Fruit fly (Drosophila melanogaster) whole organism, embryonic: ENCODE results near the gene kek6.

Experiments
- Awh ChIP-seq: fragments of 200-800 bp; sonication (Bioruptor generic); IDR thresholded peaks from 2 replicates; pipeline ENCODE4, ENCODE4 v1.3.6; 2022; ENCODE audit warnings: missing biosample characterization, missing genetic modification characterization
- CG12219 ChIP-seq: fragments of 200-800 bp; sonication (Bioruptor generic); optimal IDR thresholded peaks from 3 replicates; lab custom pipeline; 2018; ENCODE audit warnings: missing biosample characterization, mild to moderate bottlenecking, missing genetic modification characterization
- CG12744 ChIP-seq: fragments of 200-800 bp; sonication (Bioruptor generic); optimal IDR thresholded peaks from 2 replicates; lab custom pipeline; 2016; ENCODE audit warnings: missing biosample characterization, missing genetic modification characterization
- CG13894 ChIP-seq: fragments of 200-800 bp; sonication (Bioruptor generic); optimal IDR thresholded peaks from 3 replicates; lab custom pipeline; 2018; ENCODE audit warnings: missing biosample characterization, mild to moderate bottlenecking, missing genetic modification characterization, moderate library complexity
- CG15514 ChIP-seq: fragments of 200-800 bp; sonication (Bioruptor generic); optimal IDR thresholded peaks from 3 replicates; lab custom pipeline; 2017; ENCODE audit warnings: missing biosample characterization, missing genetic modification characterization, mild to moderate bottlenecking, moderate library complexity, missing genetic modification reagents
- CG18262 ChIP-seq: fragments of 200-800 bp; optimal IDR thresholded peaks from 3 replicates; lab custom pipeline; 2019; ENCODE audit warnings: missing biosample characterization, mild to moderate bottlenecking, missing genetic modification characterization, moderate library complexity
- CG18599 ChIP-seq: fragments of 200-800 bp; sonication (Bioruptor generic); optimal IDR thresholded peaks from 3 replicates; lab custom pipeline; 2017; ENCODE audit warnings: missing biosample characterization, missing genetic modification characterization, mild to moderate bottlenecking, moderate library complexity, missing genetic modification reagents
- CG30431 ChIP-seq: fragments of 200-800 bp; sonication (Bioruptor generic); optimal IDR thresholded peaks from 2 replicates; lab custom pipeline; 2017; ENCODE audit warnings: missing biosample characterization, missing genetic modification characterization
- CG31388 ChIP-seq: fragments of 200-800 bp; sonication (Bioruptor generic); optimal IDR thresholded peaks from 2 replicates; lab custom pipeline; 2016; ENCODE audit warnings: missing biosample characterization, missing genetic modification characterization
- CG34376 ChIP-seq: fragments of 200-800 bp; sonication (Bioruptor generic); optimal IDR thresholded peaks from 2 replicates; lab custom pipeline; 2018; ENCODE audit warnings: missing biosample characterization, mild to moderate bottlenecking, missing genetic modification characterization
- CG3838 ChIP-seq: fragments of 200-800 bp; sonication (Bioruptor generic); optimal IDR thresholded peaks from 3 replicates; lab custom pipeline; 2016; ENCODE audit warnings: missing biosample characterization, missing genetic modification characterization
- CG4707 ChIP-seq: fragments of 200-800 bp; sonication (Bioruptor generic); optimal IDR thresholded peaks from 2 replicates; lab custom pipeline; 2018; ENCODE audit warnings: missing biosample characterization, mild to moderate bottlenecking, missing genetic modification characterization, moderate library complexity
- CG5953 ChIP-seq: fragments of 200-800 bp; sonication (Bioruptor generic); IDR thresholded peaks from 2 replicates; pipeline ENCODE4 v1.3.6; 2022; ENCODE audit warnings: missing biosample characterization, missing genetic modification characterization
- CG6765 ChIP-seq: fragments of 200-800 bp; sonication (Bioruptor generic); optimal IDR thresholded peaks from 3 replicates; lab custom pipeline; 2017; ENCODE audit warnings: missing biosample characterization, mild to moderate bottlenecking, missing genetic modification characterization
- CG6813 ChIP-seq: fragments of 200-800 bp; sonication (Bioruptor generic); optimal IDR thresholded peaks from 2 replicates; lab custom pipeline; 2017; ENCODE audit warnings: missing biosample characterization, missing genetic modification characterization, mild to moderate bottlenecking, moderate library complexity, missing genetic modification reagents
- CG7745 ChIP-seq: fragments of 200-800 bp; sonication (Bioruptor generic); optimal IDR thresholded peaks from 2 replicates; lab custom pipeline; 2018; ENCODE audit warnings: missing biosample characterization, mild to moderate bottlenecking, missing genetic modification characterization, moderate library complexity
- Dip3 ChIP-seq: fragments of 200-800 bp; sonication (Bioruptor generic); optimal IDR thresholded peaks from 3 replicates; lab custom pipeline; 2016; ENCODE audit warnings: missing biosample characterization, missing genetic modification characterization
- Gsc ChIP-seq: fragments of 200-800 bp; sonication (Bioruptor generic); IDR thresholded peaks from 2 replicates; pipeline ENCODE4 v1.3.6; 2022; ENCODE audit warnings: missing biosample characterization, missing genetic modification characterization
- Gug ChIP-seq: fragments of 200-800 bp; sonication (Bioruptor generic); IDR thresholded peaks from 4 replicates; pipeline ENCODE4 v1.3.6; 2022; ENCODE audit warnings: missing biosample characterization, missing genetic modification characterization
- Hand ChIP-seq: fragments of 200-800 bp; sonication (Bioruptor generic); optimal IDR thresholded peaks from 2 replicates; lab custom pipeline; 2017; ENCODE audit warnings: mild to moderate bottlenecking, missing biosample characterization, missing genetic modification reagents, missing genetic modification characterization
- Meics ChIP-seq: fragments of 200-800 bp; sonication (Bioruptor generic); optimal IDR thresholded peaks from 2 replicates; lab custom pipeline; 2017; ENCODE audit warnings: missing biosample characterization, mild to moderate bottlenecking, missing genetic modification characterization
- Rfx ChIP-seq: fragments of 200-800 bp; sonication (Bioruptor generic); IDR thresholded peaks from 2 replicates; pipeline ENCODE4 v1.3.6; 2022; ENCODE audit warnings: missing biosample characterization, missing genetic modification characterization
- Sox100B ChIP-seq: fragments of 200-800 bp; sonication (Bioruptor generic); optimal IDR thresholded peaks from 3 replicates; lab custom pipeline; 2018; ENCODE audit warnings: missing biosample characterization, mild to moderate bottlenecking, missing genetic modification characterization
- Sox102F ChIP-seq: fragments of 200-800 bp; sonication (Bioruptor generic); optimal IDR thresholded peaks from 2 replicates; lab custom pipeline; 2018; ENCODE audit warnings: missing biosample characterization, mild to moderate bottlenecking, missing genetic modification characterization, moderate library complexity
- Spps ChIP-seq: fragments of 200-800 bp; sonication (Bioruptor generic); optimal IDR thresholded peaks from 2 replicates; lab custom pipeline; 2018; ENCODE audit warnings: missing biosample characterization, mild to moderate bottlenecking, missing genetic modification characterization
- ash1 ChIP-seq: fragments of 200-800 bp; sonication (Bioruptor generic); optimal IDR thresholded peaks from 2 replicates; lab custom pipeline; 2018; ENCODE audit warnings: missing biosample characterization, mild to moderate bottlenecking, missing genetic modification characterization
- ato ChIP-seq: fragments of 200-800 bp; sonication (Bioruptor generic); IDR thresholded peaks from 2 replicates; pipeline ENCODE4 v1.3.6; 2022; ENCODE audit warnings: missing biosample characterization, missing genetic modification characterization; ENCODE audit not compliant: partially characterized antibody
- bcd ChIP-seq: fragments of 200-800 bp; sonication (Bioruptor generic); optimal IDR thresholded peaks from 2 replicates; lab custom pipeline; 2017; ENCODE audit warnings: missing biosample characterization, mild to moderate bottlenecking, missing genetic modification characterization
- bigmax ChIP-seq: fragments of 200-800 bp; sonication (Bioruptor generic); optimal IDR thresholded peaks from 2 replicates; lab custom pipeline; 2018; ENCODE audit warnings: missing biosample characterization, mild to moderate bottlenecking, missing genetic modification characterization
- br ChIP-seq: fragments of >200 bp; optimal IDR thresholded peaks from 2 replicates; lab custom pipeline; 2017
- chm ChIP-seq: fragments of 200-800 bp; sonication (Bioruptor generic); IDR thresholded peaks from 2 replicates; pipeline ENCODE4 v1.3.6; 2022; ENCODE audit warnings: missing biosample characterization, missing genetic modification characterization
- croc ChIP-seq: fragments of 200-800 bp; sonication (Bioruptor generic); conservative IDR thresholded peaks from 3 replicates; pipeline ENCODE4 v1.3.6; 2022; ENCODE audit warnings: missing biosample characterization, missing genetic modification characterization
- crp ChIP-seq, 2 experiments: fragments of 200-800 bp; sonication (Bioruptor generic); optimal IDR thresholded peaks; 2 replicates in 1 of 2; 3 replicates in 1 of 2; lab custom pipeline; 2017; ENCODE audit warnings: missing biosample characterization in 2 of 2, missing genetic modification characterization in 2 of 2, mild to moderate bottlenecking in 1 of 2, moderate library complexity in 1 of 2
- danr ChIP-seq: fragments of 200-800 bp; sonication (Bioruptor generic); IDR thresholded peaks from 2 replicates; pipeline ENCODE4 v1.3.6; 2022; ENCODE audit warnings: missing biosample characterization, missing genetic modification characterization
- grn ChIP-seq: fragments of 200-800 bp; sonication (Bioruptor generic); optimal IDR thresholded peaks from 3 replicates; lab custom pipeline; 2017; ENCODE audit warnings: missing biosample characterization, missing genetic modification characterization
- hbn ChIP-seq: fragments of 200-800 bp; sonication (Bioruptor generic); IDR thresholded peaks from 2 replicates; pipeline ENCODE4 v1.3.6; 2022; ENCODE audit warnings: missing biosample characterization, missing genetic modification characterization; ENCODE audit not compliant: partially characterized antibody
- ind ChIP-seq: fragments of 200-800 bp; sonication (Bioruptor generic); optimal IDR thresholded peaks from 3 replicates; lab custom pipeline; 2016; ENCODE audit warnings: missing biosample characterization, missing genetic modification characterization
- mld ChIP-seq: fragments of 200-800 bp; sonication (Bioruptor generic); IDR thresholded peaks from 3 replicates; pipeline ENCODE4 v1.3.6; 2022; ENCODE audit warnings: missing biosample characterization, missing genetic modification characterization; ENCODE audit not compliant: partially characterized antibody
- pnt ChIP-seq: fragments of 200-800 bp; sonication (Bioruptor generic); optimal IDR thresholded peaks from 3 replicates; lab custom pipeline; 2016; ENCODE audit warnings: missing biosample characterization, missing genetic modification characterization
- pum ChIP-seq: fragments of 200-800 bp; sonication (Bioruptor generic); optimal IDR thresholded peaks from 2 replicates; lab custom pipeline; 2016; ENCODE audit warnings: missing biosample characterization, missing genetic modification characterization
- sd ChIP-seq: fragments of 200-800 bp; sonication (Bioruptor generic); optimal IDR thresholded peaks from 3 replicates; lab custom pipeline; 2018; ENCODE audit warnings: missing biosample characterization, mild to moderate bottlenecking, missing genetic modification characterization, moderate library complexity
- shn ChIP-seq: fragments of 200-800 bp; sonication (Bioruptor generic); optimal IDR thresholded peaks from 3 replicates; lab custom pipeline; 2016; ENCODE audit warnings: missing biosample characterization, missing genetic modification characterization
- sr ChIP-seq: fragments of 200-800 bp; sonication (Bioruptor generic); IDR thresholded peaks from 3 replicates; pipeline ENCODE4 v1.3.6; 2022; ENCODE audit warnings: missing biosample characterization, missing genetic modification characterization
- toy ChIP-seq: fragments of 200-800 bp; sonication (Bioruptor generic); IDR thresholded peaks from 2 replicates; pipeline ENCODE4 v1.3.6; 2022; ENCODE audit warnings: missing biosample characterization, missing genetic modification characterization
- tup ChIP-seq: fragments of 200-800 bp; sonication (Bioruptor generic); optimal IDR thresholded peaks from 2 replicates; lab custom pipeline; 2016; ENCODE audit warnings: missing biosample characterization, mild to moderate bottlenecking, missing genetic modification characterization, moderate library complexity
- twi ChIP-seq: fragments of 200-800 bp; optimal IDR thresholded peaks from 2 replicates; lab custom pipeline; 2019; ENCODE audit warnings: missing biosample characterization, mild to moderate bottlenecking, missing genetic modification characterization, moderate library complexity
- vfl ChIP-seq: fragments of 200-800 bp; sonication (Bioruptor generic); optimal IDR thresholded peaks from 2 replicates; lab custom pipeline; 2016; ENCODE audit warnings: missing biosample characterization, missing genetic modification characterization
- zen2 ChIP-seq: fragments of 200-800 bp; sonication (Bioruptor generic); IDR thresholded peaks from 3 replicates; pipeline ENCODE4 v1.3.6; 2022; ENCODE audit warnings: missing biosample characterization, missing genetic modification characterization; ENCODE audit not compliant: partially characterized antibody

The kek6 gene

DNA sequence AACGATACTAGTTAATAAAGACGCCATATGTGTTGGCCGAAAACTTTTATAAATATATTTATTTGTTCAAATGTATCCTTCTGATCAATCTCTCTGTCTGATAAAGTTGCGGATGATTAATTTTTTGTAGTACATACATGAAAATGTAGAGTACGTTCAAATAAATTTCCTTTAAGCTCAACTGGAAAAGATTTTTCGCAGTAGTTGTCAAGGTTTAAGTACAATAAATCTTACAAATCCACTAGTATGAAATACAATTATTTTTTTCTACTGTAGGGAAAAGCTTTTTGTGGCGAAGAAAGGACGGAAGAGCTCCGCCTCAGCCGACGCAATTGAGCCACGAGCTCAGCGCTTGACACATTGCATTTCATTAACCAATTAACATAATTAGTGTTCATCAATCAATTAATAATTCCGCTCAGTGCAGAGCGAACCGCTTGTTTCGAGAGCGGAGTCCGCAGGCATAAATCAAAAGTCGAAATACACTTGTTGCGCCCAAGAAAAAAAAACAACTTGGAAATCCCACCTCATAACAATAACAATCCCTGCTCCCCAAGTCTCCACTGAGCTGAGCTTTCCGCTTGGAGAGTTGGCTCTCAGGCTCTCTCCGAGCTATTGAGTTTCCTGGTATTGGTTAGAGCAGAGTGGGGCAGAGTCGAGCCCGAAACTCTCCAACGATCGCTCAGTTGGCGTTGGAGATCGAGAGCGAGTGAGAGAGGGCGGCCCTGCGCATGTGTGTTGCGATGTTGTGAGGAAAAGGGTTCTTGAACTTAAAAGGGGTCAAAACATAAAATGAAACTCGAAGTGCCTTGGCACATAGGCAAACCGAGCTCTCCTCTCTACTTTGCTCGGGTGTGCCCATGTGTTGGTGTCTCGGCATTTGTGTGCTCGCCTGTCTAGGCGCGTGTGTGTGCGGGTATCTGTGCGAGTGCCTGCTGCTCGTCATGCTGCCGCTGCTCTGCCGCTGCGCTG lies 67.0 kb downstream of the kek6 start (continued):
- no peak for TF ChIP-seq CG6813 (GFP tag; lab: Kevin White, UChicago)
- no peak for TF ChIP-seq Gsc (GFP tag; lab: Robert Waterston, UW)
- peak; percentile 49 for TF ChIP-seq CG34376 (GFP tag; lab: Kevin White, UChicago)
- TF ChIP-seq Sox100B (GFP tag; lab: Kevin White, UChicago): peak; percentile 48
- peak; percentile 51 for TF ChIP-seq twi
- no peak for TF ChIP-seq bigmax (GFP tag; lab: Kevin White, UChicago)
- no peak for TF ChIP-seq ash1 (GFP tag; lab: Kevin White, UChicago)
- no peak for TF ChIP-seq grn (GFP tag; lab: Kevin White, UChicago)
- TF ChIP-seq CG6765 (GFP tag; lab: Kevin White, UChicago): no peak

DNA sequence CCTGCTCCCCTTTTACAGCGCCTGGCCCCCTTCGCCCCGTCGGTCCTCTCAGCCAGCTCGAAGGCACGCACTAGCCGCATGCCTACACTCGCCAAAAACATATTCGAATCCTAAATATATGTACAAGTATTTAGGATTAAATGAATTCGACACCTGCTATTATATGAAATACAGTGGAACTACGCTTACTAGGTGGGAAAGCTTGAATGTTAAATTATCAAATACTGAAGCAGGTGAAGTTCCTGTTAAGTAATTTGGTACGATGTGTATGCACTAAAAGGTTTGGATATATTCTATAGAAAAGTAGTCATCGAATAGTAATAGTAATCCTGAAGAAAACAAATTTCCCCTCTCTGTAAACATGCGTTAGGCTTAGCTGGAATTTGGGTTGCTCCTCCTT lies 67.8 kb downstream of the kek6 start:
- no peak for TF ChIP-seq Hand (GFP tag; lab: Kevin White, UChicago)
- TF ChIP-seq pnt (GFP tag; lab: Kevin White, UChicago): no peak
- TF ChIP-seq CG12219 (GFP tag; lab: Kevin White, UChicago): no peak
- TF ChIP-seq CG15514: no peak
- no peak for TF ChIP-seq CG12744 (GFP tag; lab: Kevin White, UChicago)
- TF ChIP-seq br: no peak
- no peak for TF ChIP-seq Awh (GFP tag; lab: Robert Waterston, UW)
- TF ChIP-seq Dip3 (GFP tag; lab: Kevin White, UChicago): no peak
- no peak for TF ChIP-seq mld
- TF ChIP-seq CG5953: no peak
- no peak for TF ChIP-seq CG30431 (GFP tag; lab: Kevin White, UChicago)
- TF ChIP-seq CG31388 (GFP tag; lab: Kevin White, UChicago): no peak
- no peak; the same call in 2 of the 3 replicates for TF ChIP-seq croc (GFP tag; lab: Robert Waterston, UW)
- TF ChIP-seq Rfx (GFP tag; lab: Robert Waterston, UW): no peak
- no peak for TF ChIP-seq CG18599 (GFP tag; lab: Kevin White, UChicago)
- no peak for TF ChIP-seq vfl (GFP tag; lab: Kevin White, UChicago)
- no peak for TF ChIP-seq Sox102F (GFP tag; lab: Kevin White, UChicago)
- TF ChIP-seq CG3838 (GFP tag; lab: Kevin White, UChicago): no peak
- no peak for TF ChIP-seq zen2
- no peak for TF ChIP-seq danr
- TF ChIP-seq chm (GFP tag; lab: Robert Waterston, UW): no peak
- no peak for TF ChIP-seq Gug (GFP tag; lab: Robert Waterston, UW)
- no peak for TF ChIP-seq sd (tag; lab: Kevin White, UChicago)
- TF ChIP-seq shn (GFP tag; lab: Kevin White, UChicago): no peak
- TF ChIP-seq ind (GFP tag; lab: Kevin White, UChicago): no peak
- TF ChIP-seq CG18262: peak; percentile 75
- TF ChIP-seq Spps (tag; lab: Kevin White, UChicago): peak; percentile 5
- no peak for TF ChIP-seq Meics (GFP tag; lab: Kevin White, UChicago)
- TF ChIP-seq tup (GFP tag; lab: Kevin White, UChicago): no peak
- no peak for TF ChIP-seq toy (GFP tag; lab: Robert Waterston, UW)
- TF ChIP-seq crp (GFP tag; optimal IDR thresholded peaks at IDR 0.05; lab: Kevin White, UChicago): no peak
- no peak for TF ChIP-seq ato (GFP tag; lab: Robert Waterston, UW)
- no peak for TF ChIP-seq bcd
- TF ChIP-seq CG7745 (tag; lab: Kevin White, UChicago): no peak
- TF ChIP-seq CG13894: no peak
- TF ChIP-seq hbn (GFP tag; lab: Robert Waterston, UW): no peak
- TF ChIP-seq pum (GFP tag; lab: Kevin White, UChicago): no peak
- no peak for TF ChIP-seq CG4707 (GFP tag; lab: Kevin White, UChicago)
- no peak for TF ChIP-seq sr (GFP tag; lab: Robert Waterston, UW)
